Worm (Caenorhabditis elegans) whole organism, L4 larva: ENCODE results near the gene got-2.2.

ENCODE experiments used
- F44E2.7 ChIP-seq: fragments of 200-800 bp; sonication (Bioruptor generic); IDR thresholded peaks from 2 replicates; pipeline ENCODE4 v2.1.2; 2022; ENCODE audit warnings: missing genetic modification characterization, missing compliant biosample characterization
- T20F7.1 ChIP-seq: fragments of 200-800 bp; sonication (Bioruptor generic); optimal IDR thresholded peaks from 2 replicates; lab custom pipeline; 2018; ENCODE audit warnings: mild to moderate bottlenecking, missing genetic modification characterization, missing compliant biosample characterization
- fos-1 ChIP-seq: fragments of 150-350 bp; optimal IDR thresholded peaks from 2 replicates; lab custom pipeline; 2014; ENCODE audit warnings: missing biosample characterization, missing genetic modification characterization
- lin-15B ChIP-seq: fragments of 150-350 bp; sonication (generic microtip); optimal IDR thresholded peaks from 3 replicates; lab custom pipeline; 2014; ENCODE audit warnings: missing biosample characterization, missing genetic modification characterization
- mxl-3 ChIP-seq: fragments of 200-800 bp; sonication (Bioruptor generic); optimal IDR thresholded peaks from 2 replicates; lab custom pipeline; 2018; ENCODE audit warnings: mild to moderate bottlenecking, missing genetic modification characterization, missing compliant biosample characterization
- nhr-11 ChIP-seq: fragments of 150-350 bp; optimal IDR thresholded peaks from 2 replicates; lab custom pipeline; 2014; ENCODE audit warnings: missing biosample characterization, missing genetic modification characterization
- snpc-4 ChIP-seq: fragments of 150-350 bp; optimal IDR thresholded peaks from 2 replicates; lab custom pipeline; 2014; ENCODE audit warnings: missing biosample characterization, missing genetic modification characterization
- ztf-11 ChIP-seq: fragments of 150-350 bp; optimal IDR thresholded peaks from 2 replicates; lab custom pipeline; 2014; ENCODE audit warnings: missing biosample characterization, missing genetic modification characterization

DNA sequence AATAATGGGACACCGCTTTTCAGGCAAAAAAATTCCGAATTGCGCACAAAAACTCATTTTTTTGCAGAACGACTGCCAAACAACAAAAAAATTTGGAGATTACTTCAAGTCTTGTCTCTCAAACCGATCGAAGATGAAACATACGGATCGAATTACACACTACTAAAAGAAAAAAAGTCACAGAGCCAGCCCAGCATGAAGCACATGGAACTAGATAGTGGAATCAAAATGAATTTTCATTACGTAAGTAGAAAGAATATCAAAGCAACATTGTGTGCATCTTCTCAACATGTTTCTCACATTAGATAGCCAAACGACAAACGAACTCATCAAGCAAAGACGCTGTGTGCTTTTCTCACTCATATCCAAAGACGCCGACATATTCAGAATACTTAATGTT is 19.7 kb upstream of the got-2.2 start:
- no peak for TF ChIP-seq snpc-4 (tag; lab: Kevin White, UChicago)
- no peak for TF ChIP-seq fos-1 (tag; lab: Kevin White, UChicago)
- no peak for TF ChIP-seq T20F7.1
- TF ChIP-seq nhr-11 (tag; lab: Kevin White, UChicago): no peak
- TF ChIP-seq lin-15B: no peak
- no peak for TF ChIP-seq mxl-3 (GFP tag; lab: Kevin White, UChicago)
- no peak for TF ChIP-seq ztf-11 (tag; lab: Kevin White, UChicago)
- TF ChIP-seq F44E2.7 (GFP tag; lab: Robert Waterston, UW): no peak
